Worm (Caenorhabditis elegans) whole organism, L1 larva: ENCODE measurements around the gene T06E6.10.

ENCODE experiments used
- C34B4.2 ChIP-seq: sonication (generic microtip); optimal IDR thresholded peaks from 2 replicates; lab custom pipeline; 2017; ENCODE audit warnings: mild to moderate bottlenecking, missing genetic modification characterization, missing compliant biosample characterization
- aly-2 ChIP-seq: fragments of 150-350 bp; optimal IDR thresholded peaks from 2 replicates; lab custom pipeline; 2014; ENCODE audit warnings: missing biosample characterization, missing genetic modification characterization
- ceh-63 ChIP-seq: fragments of 200-800 bp; sonication (Bioruptor generic); optimal IDR thresholded peaks from 2 replicates; lab custom pipeline; 2018; ENCODE audit warnings: mild to moderate bottlenecking, missing genetic modification characterization, missing compliant biosample characterization
- ceh-8 ChIP-seq: fragments of 200-800 bp; sonication (Bioruptor generic); optimal IDR thresholded peaks from 2 replicates; lab custom pipeline; 2018; ENCODE audit warnings: mild to moderate bottlenecking, missing genetic modification characterization, moderate library complexity, missing compliant biosample characterization
- ceh-82 ChIP-seq, 3 experiments: fragments of 150-350 bp in 1 of 3; sonication (generic microtip) in 2 of 3; optimal IDR thresholded peaks; 2 replicates each; lab custom pipeline; 2014 to 2017; ENCODE audit warnings: missing biosample characterization in 3 of 3, missing genetic modification characterization in 3 of 3
- ceh-88 ChIP-seq: fragments of 200-800 bp; sonication (Bioruptor generic); IDR thresholded peaks from 2 replicates; pipeline ENCODE4 v1.3.6; 2022; ENCODE audit warnings: missing genetic modification characterization, missing compliant biosample characterization
- dsc-1 ChIP-seq: sonication (generic microtip); optimal IDR thresholded peaks from 2 replicates; lab custom pipeline; 2016; ENCODE audit warnings: mild to moderate bottlenecking, missing genetic modification characterization, missing compliant biosample characterization
- efl-1 ChIP-seq, 4 experiments: fragments of 150-350 bp; optimal IDR thresholded peaks in 3 of 4; peaks in 1 of 4; 1 replicate in 1 of 4; 2 replicates in 3 of 4; lab custom pipeline; 2014; ENCODE audit warnings: missing biosample characterization in 2 of 4, missing genetic modification characterization in 2 of 4, missing genetic modification reagents in 2 of 4
- efl-3 ChIP-seq: fragments of 200-800 bp; sonication (Bioruptor generic); optimal IDR thresholded peaks from 2 replicates; lab custom pipeline; 2018; ENCODE audit warnings: mild to moderate bottlenecking, missing genetic modification characterization, missing compliant biosample characterization
- egl-27 ChIP-seq, 2 experiments: fragments of 150-350 bp in 1 of 2; sonication (generic microtip); optimal IDR thresholded peaks; 3 replicates each; lab custom pipeline; 2017 to 2018; ENCODE audit warnings: missing biosample characterization in 2 of 2, missing genetic modification characterization in 2 of 2, missing genetic modification reagents in 2 of 2
- elt-2 ChIP-seq: sonication (generic microtip); optimal IDR thresholded peaks from 2 replicates; lab custom pipeline; 2016; ENCODE audit warnings: missing genetic modification characterization, mild to moderate bottlenecking, inconsistent platforms, missing compliant biosample characterization, missing genetic modification reagents
- elt-3 ChIP-seq, 6 experiments: fragments of 150-350 bp in 1 of 6; sonication (generic microtip); optimal IDR thresholded peaks; 2 replicates each; lab custom pipeline; 2017 to 2018; ENCODE audit warnings: missing biosample characterization in 6 of 6, missing genetic modification characterization in 6 of 6, inconsistent platforms in 1 of 6
- fkh-10 ChIP-seq: sonication (generic microtip); optimal IDR thresholded peaks from 2 replicates; lab custom pipeline; 2017; ENCODE audit warnings: missing biosample characterization, missing genetic modification reagents, missing genetic modification characterization
- fkh-4 ChIP-seq: sonication (generic microtip); optimal IDR thresholded peaks from 2 replicates; lab custom pipeline; 2016; ENCODE audit warnings: missing compliant biosample characterization, missing genetic modification characterization, borderline replicate concordance
- fkh-8 ChIP-seq: sonication (generic microtip); optimal IDR thresholded peaks from 2 replicates; lab custom pipeline; 2016; ENCODE audit warnings: mild to moderate bottlenecking, missing genetic modification characterization, missing compliant biosample characterization
- hpl-2 ChIP-seq: fragments of 150-350 bp; optimal IDR thresholded peaks from 2 replicates; lab custom pipeline; 2014; ENCODE audit warnings: missing biosample characterization, missing genetic modification reagents, missing genetic modification characterization
- isw-1 ChIP-seq: fragments of 200-800 bp; sonication (Bioruptor generic); IDR thresholded peaks from 2 replicates; pipeline ENCODE4 v1.3.6; 2022; ENCODE audit warnings: missing genetic modification characterization, missing compliant biosample characterization
- jun-1 ChIP-seq: fragments of 150-350 bp; optimal IDR thresholded peaks from 2 replicates; lab custom pipeline; 2014; ENCODE audit warnings: missing biosample characterization, missing genetic modification reagents, missing genetic modification characterization
- lin-35 ChIP-seq, 2 experiments: fragments of 150-350 bp; optimal IDR thresholded peaks; 2 replicates each; lab custom pipeline; 2014; ENCODE audit warnings: missing biosample characterization in 2 of 2, missing genetic modification characterization in 2 of 2, missing genetic modification reagents in 2 of 2
- lir-3 ChIP-seq: sonication (generic microtip); optimal IDR thresholded peaks from 2 replicates; lab custom pipeline; 2016; ENCODE audit warnings: mild to moderate bottlenecking, missing genetic modification characterization, moderate library complexity, missing compliant biosample characterization; ENCODE audit not compliant: poor library complexity
- lsy-2 ChIP-seq, 2 experiments: fragments of 150-350 bp; optimal IDR thresholded peaks; 2 replicates each; lab custom pipeline; 2014; ENCODE audit warnings: missing biosample characterization in 2 of 2, missing genetic modification characterization in 2 of 2
- mdl-1 ChIP-seq, 2 experiments: fragments of 150-350 bp; optimal IDR thresholded peaks; 2 replicates each; lab custom pipeline; 2014 to 2017; ENCODE audit warnings: missing biosample characterization in 2 of 2, missing genetic modification characterization in 2 of 2, inconsistent platforms in 1 of 2
- mef-2 ChIP-seq: fragments of 150-350 bp; optimal IDR thresholded peaks from 2 replicates; lab custom pipeline; 2014; ENCODE audit warnings: missing biosample characterization, missing genetic modification characterization
- mep-1 ChIP-seq: fragments of 150-350 bp; optimal IDR thresholded peaks from 2 replicates; lab custom pipeline; 2014; ENCODE audit warnings: missing biosample characterization, missing genetic modification characterization
- nhr-12 ChIP-seq: sonication (generic microtip); optimal IDR thresholded peaks from 2 replicates; lab custom pipeline; 2017; ENCODE audit warnings: missing biosample characterization, missing genetic modification characterization
- nhr-237 ChIP-seq: fragments of 150-350 bp; optimal IDR thresholded peaks from 2 replicates; lab custom pipeline; 2014; ENCODE audit warnings: missing biosample characterization, missing genetic modification characterization
- nhr-71 ChIP-seq: sonication (generic microtip); optimal IDR thresholded peaks from 2 replicates; lab custom pipeline; 2016; ENCODE audit warnings: mild to moderate bottlenecking, missing genetic modification characterization, moderate library complexity, missing compliant biosample characterization
- nhr-76 ChIP-seq: sonication (generic microtip); optimal IDR thresholded peaks from 2 replicates; lab custom pipeline; 2017; ENCODE audit warnings: missing biosample characterization, missing genetic modification characterization
- nhr-77 ChIP-seq: fragments of 150-350 bp; optimal IDR thresholded peaks from 2 replicates; lab custom pipeline; 2014; ENCODE audit warnings: missing biosample characterization, missing genetic modification characterization
- nhr-84 ChIP-seq: sonication (generic microtip); optimal IDR thresholded peaks from 2 replicates; lab custom pipeline; 2017; ENCODE audit warnings: missing biosample characterization, missing genetic modification characterization
- nhr-90 ChIP-seq: sonication (generic microtip); optimal IDR thresholded peaks from 2 replicates; lab custom pipeline; 2016; ENCODE audit warnings: mild to moderate bottlenecking, missing genetic modification characterization, missing compliant biosample characterization; ENCODE audit not compliant: poor library complexity
- pqm-1 ChIP-seq: sonication (generic microtip); optimal IDR thresholded peaks from 3 replicates; lab custom pipeline; 2017; ENCODE audit warnings: missing biosample characterization, missing genetic modification characterization
- snu-23 ChIP-seq: sonication (generic microtip); optimal IDR thresholded peaks from 2 replicates; lab custom pipeline; 2016; ENCODE audit warnings: missing genetic modification characterization, missing compliant biosample characterization
- sptf-1 ChIP-seq: fragments of 150-350 bp; optimal IDR thresholded peaks from 2 replicates; lab custom pipeline; 2014; ENCODE audit warnings: missing biosample characterization, missing genetic modification characterization
- tbx-2 ChIP-seq: sonication (generic microtip); optimal IDR thresholded peaks from 2 replicates; lab custom pipeline; 2016; ENCODE audit warnings: missing genetic modification characterization, missing compliant biosample characterization
- tlp-1 ChIP-seq: fragments of 150-350 bp; optimal IDR thresholded peaks from 2 replicates; lab custom pipeline; 2014; ENCODE audit warnings: missing biosample characterization, missing genetic modification characterization
- unc-130 ChIP-seq: fragments of 150-350 bp; optimal IDR thresholded peaks from 2 replicates; lab custom pipeline; 2017; ENCODE audit warnings: missing biosample characterization, missing genetic modification characterization, inconsistent platforms
- unc-30 ChIP-seq: sonication (generic microtip); optimal IDR thresholded peaks from 2 replicates; lab custom pipeline; 2017; ENCODE audit warnings: missing biosample characterization, missing genetic modification characterization
- unc-86 ChIP-seq: sonication (generic microtip); optimal IDR thresholded peaks from 2 replicates; lab custom pipeline; 2016; ENCODE audit warnings: missing genetic modification characterization, missing compliant biosample characterization
- ztf-4 ChIP-seq: fragments of 150-350 bp; optimal IDR thresholded peaks from 2 replicates; lab custom pipeline; 2014; ENCODE audit warnings: missing biosample characterization, missing genetic modification characterization

The T06E6.10 gene

DNA sequence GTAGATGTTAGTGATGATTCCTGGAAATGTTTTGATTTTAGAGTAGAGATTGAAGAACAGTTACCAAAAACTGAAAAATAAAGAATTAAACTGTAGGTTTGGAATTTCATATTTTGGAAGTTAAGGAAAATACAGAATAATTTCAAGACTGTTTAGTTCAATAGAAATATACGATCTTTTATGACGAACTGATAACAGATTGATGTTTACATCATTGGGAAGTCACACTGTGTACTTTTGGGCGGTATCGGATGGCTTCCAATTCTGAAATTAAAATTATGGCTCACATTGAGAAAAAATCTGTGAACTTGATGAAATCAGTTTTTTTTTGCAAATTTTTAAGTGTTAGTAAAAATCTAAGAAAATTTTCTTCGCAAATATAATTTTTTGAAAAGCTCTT lies 14.5 kb downstream of the T06E6.10 start, which contains the start of gene T26H5.8:
TSS of gene T26H5.8 (minus strand) at position 270 of the 400 bp plus-strand sequence.
- TF ChIP-seq lin-35 (GFP tag; optimal IDR thresholded peaks at IDR 0.05; lab: Kevin White, UChicago): peak in 1 of 2 experiments; percentile 25
- no peak for TF ChIP-seq egl-27 (tag; optimal IDR thresholded peaks at IDR 0.05; lab: Kevin White, UChicago)
- TF ChIP-seq unc-86: no peak
- peak; percentile 46 for TF ChIP-seq pqm-1 (tag; lab: Kevin White, UChicago)
- TF ChIP-seq elt-2 (tag; lab: Kevin White, UChicago): peak; percentile 41
- no peak for TF ChIP-seq nhr-237 (tag; lab: Kevin White, UChicago)
- TF ChIP-seq efl-1 (optimal IDR thresholded peaks at IDR 0.05; lab: Kevin White, UChicago): no peak
- peak in 1 of 2 experiments; percentile 4 for TF ChIP-seq efl-1 (GFP tag; optimal IDR thresholded peaks at IDR 0.05 in 1 of 2; lab: Kevin White, UChicago)

DNA sequence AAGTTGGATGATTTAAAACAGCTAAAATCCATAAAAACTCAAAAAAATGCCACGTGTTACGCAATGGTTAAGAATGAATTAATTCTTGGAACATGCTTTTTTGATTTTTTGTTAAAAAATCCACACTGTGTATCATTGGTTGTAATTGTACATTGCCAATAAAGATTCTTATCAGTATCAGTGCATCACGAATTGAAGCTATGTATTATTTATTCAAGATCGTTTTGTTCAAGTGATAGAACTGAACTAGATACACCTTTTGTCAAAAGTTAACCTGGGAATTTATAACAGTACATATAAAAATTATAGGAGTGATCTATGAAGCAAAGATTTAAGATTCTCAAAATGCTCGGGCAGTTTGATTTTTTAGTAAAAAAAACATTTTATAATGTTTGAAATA lies 16.7 kb downstream of the T06E6.10 start:
- no peak for TF ChIP-seq lsy-2 (tag; optimal IDR thresholded peaks at IDR 0.05; lab: Kevin White, UChicago)
- TF ChIP-seq elt-2 (tag; lab: Kevin White, UChicago): peak; percentile 36

DNA sequence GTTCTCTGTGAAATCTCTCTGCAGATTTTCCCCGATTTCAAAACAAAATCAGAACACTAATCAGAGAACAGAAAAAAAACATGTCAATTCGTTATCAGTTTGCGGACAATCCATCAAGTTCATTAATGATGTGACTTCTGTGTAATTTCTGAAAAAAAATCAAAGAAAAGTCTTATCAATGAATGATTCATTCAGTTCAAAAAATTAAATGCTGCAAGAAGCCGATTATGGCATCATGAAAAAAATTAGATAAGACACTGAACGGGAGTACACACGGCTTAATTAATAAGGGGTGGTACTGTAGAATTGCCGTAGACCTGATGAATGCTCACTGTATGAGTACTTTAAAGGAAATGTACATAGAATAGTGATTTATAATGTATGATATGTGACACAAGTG lies 18.2 kb downstream of the T06E6.10 start:
- TF ChIP-seq elt-2 (tag; lab: Kevin White, UChicago) (peak; percentile 61), lin-35 (GFP tag; optimal IDR thresholded peaks at IDR 0.05; lab: Kevin White, UChicago) (no peak), tbx-2 (tag; lab: Kevin White, UChicago) (no peak), unc-86 (no peak)

DNA sequence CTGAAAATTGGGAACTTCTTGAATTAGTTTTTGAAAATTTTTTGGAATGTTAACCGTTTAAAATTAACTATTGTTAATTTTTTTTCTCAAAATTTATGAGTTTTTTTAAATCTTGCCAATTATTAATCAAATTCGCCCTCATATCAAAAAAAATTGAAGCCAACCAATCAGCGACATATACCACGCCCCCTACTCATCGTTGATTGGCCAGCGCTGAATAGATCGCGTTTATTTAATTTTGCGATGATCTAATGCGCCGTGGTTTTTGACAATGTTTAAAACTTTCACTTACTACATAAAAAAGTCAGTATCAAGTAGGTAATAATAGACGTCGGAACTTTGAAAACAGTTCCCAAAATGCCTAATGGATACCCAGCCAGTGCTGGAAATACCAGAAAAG lies 24.5 kb downstream of the T06E6.10 start:
- TF ChIP-seq ztf-4 (no peak), sptf-1 (tag; lab: Kevin White, UChicago) (no peak), lsy-2 (tag; optimal IDR thresholded peaks at IDR 0.05; lab: Kevin White, UChicago) (no peak), unc-130 (tag; lab: Kevin White, UChicago) (no peak), mep-1 (tag; lab: Kevin White, UChicago) (no peak), nhr-84 (tag; lab: Kevin White, UChicago) (no peak), ceh-88 (GFP tag; lab: Robert Waterston, UW) (no peak), ceh-82 (tag; optimal IDR thresholded peaks at IDR 0.05; lab: Kevin White, UChicago) (no peak), efl-3 (GFP tag; lab: Kevin White, UChicago) (no peak), fkh-8 (no peak), fkh-10 (no peak), tlp-1 (tag; lab: Kevin White, UChicago) (no peak), mdl-1 (tag; optimal IDR thresholded peaks at IDR 0.05; lab: Kevin White, UChicago) (no peak), mef-2 (no peak), ceh-8 (GFP tag; lab: Kevin White, UChicago) (no peak), snu-23 (no peak)
- TF ChIP-seq, all 84 proteins: peak for 0

DNA sequence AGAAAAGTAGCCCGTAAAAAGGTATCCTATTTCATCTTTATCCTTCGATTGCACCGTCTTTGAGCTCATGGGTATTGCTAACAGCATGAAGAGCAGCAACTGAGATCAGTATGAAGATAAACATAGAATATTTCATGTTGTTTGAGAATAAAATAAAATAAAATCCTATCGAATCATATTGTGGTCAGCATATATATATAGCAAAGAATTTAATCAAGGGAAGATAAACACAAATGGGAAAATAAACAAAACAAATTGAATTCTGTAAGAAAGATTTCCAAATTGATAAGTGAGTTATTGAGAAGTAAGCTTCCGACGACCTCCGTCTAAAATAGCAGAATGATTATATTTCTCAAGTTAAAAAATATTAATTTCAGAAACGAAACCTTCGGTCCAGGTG lies 25.8 kb downstream of the T06E6.10 start, which contains the start of gene T26H5.10:
TSS of gene T26H5.10 (minus strand) at position 101 of the 400 bp plus-strand sequence.
- TF ChIP-seq unc-86: no peak
- TF ChIP-seq fkh-4 (tag; lab: Kevin White, UChicago): no peak

DNA sequence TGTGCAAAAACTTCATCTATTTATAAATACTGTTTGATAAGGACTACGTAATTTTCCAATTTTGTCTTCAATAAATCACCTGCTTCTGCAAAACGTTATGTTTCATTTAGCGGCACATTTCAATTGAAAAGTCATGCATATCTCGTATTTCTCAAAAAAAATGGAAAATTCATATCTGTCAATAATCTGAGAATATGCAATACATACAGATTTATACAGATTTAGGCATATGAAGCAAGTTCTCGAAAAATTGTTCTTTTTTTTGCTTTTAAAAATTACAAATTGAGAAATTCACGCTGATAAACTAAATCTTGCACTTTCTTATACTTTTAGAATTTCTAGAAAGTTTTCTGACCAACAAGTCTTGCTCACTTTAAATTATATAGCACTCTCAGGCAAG lies 26.3 kb downstream of the T06E6.10 start, which contains the start of gene T26H5.11:
TSS of gene T26H5.11 (minus strand) at position 101 of the 400 bp plus-strand sequence.
- TF ChIP-seq aly-2 (tag; lab: Kevin White, UChicago): no peak
- TF ChIP-seq elt-3 (tag; optimal IDR thresholded peaks at IDR 0.05; lab: Kevin White, UChicago): no peak
- no peak for TF ChIP-seq lir-3 (tag; lab: Kevin White, UChicago)
- TF ChIP-seq jun-1 (tag; lab: Kevin White, UChicago): no peak
- no peak for TF ChIP-seq dsc-1
- no peak for TF ChIP-seq nhr-71 (tag; lab: Kevin White, UChicago)
- TF ChIP-seq nhr-76: no peak
- no peak for TF ChIP-seq nhr-90 (tag; lab: Kevin White, UChicago)
- TF ChIP-seq C34B4.2: no peak
- TF ChIP-seq unc-30 (tag; lab: Kevin White, UChicago): no peak
- TF ChIP-seq ceh-63 (GFP tag; lab: Kevin White, UChicago): no peak
- TF ChIP-seq hpl-2: no peak
- no peak for TF ChIP-seq isw-1 (GFP tag; lab: Robert Waterston, UW)
- no peak for TF ChIP-seq ceh-88 (GFP tag; lab: Robert Waterston, UW)
- TF ChIP-seq nhr-77: no peak
- TF ChIP-seq nhr-12 (tag; lab: Kevin White, UChicago): no peak
- TF ChIP-seq tbx-2 (tag; lab: Kevin White, UChicago): no peak
